Fruit fly (Drosophila melanogaster) whole organism, prepupa: ENCODE results near the gene CG11247.

Experiments used
- Blimp-1 ChIP-seq: fragments of 200-800 bp; sonication (Bioruptor generic); optimal IDR thresholded peaks from 3 replicates; lab custom pipeline; 2017; ENCODE audit warnings: missing biosample characterization, missing genetic modification characterization, mild to moderate bottlenecking, moderate library complexity, missing genetic modification reagents
- CG10669 ChIP-seq: fragments of 200-800 bp; sonication (Bioruptor generic); optimal IDR thresholded peaks from 3 replicates; lab custom pipeline; 2018; ENCODE audit warnings: missing biosample characterization, mild to moderate bottlenecking, missing genetic modification characterization, moderate library complexity
- CG15336 ChIP-seq: fragments of 200-800 bp; sonication (Bioruptor generic); IDR thresholded peaks from 2 replicates; pipeline ENCODE4 v1.3.6; 2022; ENCODE audit warnings: missing biosample characterization, missing genetic modification characterization
- CG1621 ChIP-seq: fragments of 200-800 bp; sonication (Bioruptor generic); optimal IDR thresholded peaks from 3 replicates; lab custom pipeline; 2018; ENCODE audit warnings: missing biosample characterization, mild to moderate bottlenecking, missing genetic modification characterization
- CG31627 ChIP-seq: fragments of 200-800 bp; sonication (Bioruptor generic); optimal IDR thresholded peaks from 3 replicates; lab custom pipeline; 2016; ENCODE audit warnings: missing biosample characterization, missing genetic modification characterization
- CG4318 ChIP-seq: fragments of 200-800 bp; sonication (Bioruptor generic); optimal IDR thresholded peaks from 3 replicates; lab custom pipeline; 2017; ENCODE audit warnings: missing biosample characterization, mild to moderate bottlenecking, missing genetic modification characterization
- CG6808 ChIP-seq: fragments of 200-800 bp; sonication (Bioruptor generic); optimal IDR thresholded peaks from 3 replicates; lab custom pipeline; 2017; ENCODE audit warnings: missing biosample characterization, missing genetic modification characterization, mild to moderate bottlenecking, moderate library complexity, missing genetic modification reagents
- CG7368 ChIP-seq: fragments of 200-800 bp; sonication (Bioruptor generic); optimal IDR thresholded peaks from 3 replicates; lab custom pipeline; 2016; ENCODE audit warnings: missing biosample characterization, missing genetic modification characterization
- CG8119 ChIP-seq: fragments of 200-800 bp; sonication (Bioruptor generic); IDR thresholded peaks from 3 replicates; pipeline ENCODE4 v1.3.6; 2022; ENCODE audit warnings: missing biosample characterization, missing genetic modification characterization
- CG9139 ChIP-seq: fragments of 200-800 bp; sonication (Bioruptor generic); optimal IDR thresholded peaks from 3 replicates; lab custom pipeline; 2017; ENCODE audit warnings: missing biosample characterization, mild to moderate bottlenecking, missing genetic modification characterization
- Eip75B ChIP-seq: fragments of 200-800 bp; sonication (Bioruptor generic); optimal IDR thresholded peaks from 3 replicates; lab custom pipeline; 2016; ENCODE audit warnings: missing biosample characterization, missing genetic modification characterization
- Ets96B ChIP-seq: fragments of 200-800 bp; optimal IDR thresholded peaks from 2 replicates; lab custom pipeline; 2019; ENCODE audit warnings: missing biosample characterization, mild to moderate bottlenecking, missing genetic modification characterization, moderate library complexity
- Hr38 ChIP-seq: sonication (Bioruptor generic); optimal IDR thresholded peaks from 2 replicates; lab custom pipeline; 2016; ENCODE audit warnings: missing biosample characterization, missing genetic modification characterization
- Hr39 ChIP-seq: fragments of 200-800 bp; sonication (Bioruptor generic); optimal IDR thresholded peaks from 2 replicates; lab custom pipeline; 2016; ENCODE audit warnings: missing biosample characterization, missing genetic modification characterization
- Met ChIP-seq: fragments of 200-800 bp; sonication (Bioruptor generic); optimal IDR thresholded peaks from 3 replicates; lab custom pipeline; 2016; ENCODE audit warnings: missing biosample characterization, missing genetic modification characterization
- OdsH ChIP-seq: fragments of 200-800 bp; sonication (Bioruptor generic); optimal IDR thresholded peaks from 3 replicates; lab custom pipeline; 2016; ENCODE audit warnings: missing biosample characterization, missing genetic modification characterization
- Smox ChIP-seq: fragments of 200-800 bp; sonication (Bioruptor generic); optimal IDR thresholded peaks from 3 replicates; lab custom pipeline; 2016; ENCODE audit warnings: missing biosample characterization, missing genetic modification characterization
- Sox102F ChIP-seq: fragments of 200-800 bp; sonication (Bioruptor generic); optimal IDR thresholded peaks from 2 replicates; lab custom pipeline; 2016; ENCODE audit warnings: missing biosample characterization, mild to moderate bottlenecking, missing genetic modification characterization
- Sox15 ChIP-seq: fragments of 200-800 bp; sonication (Bioruptor generic); optimal IDR thresholded peaks from 3 replicates; lab custom pipeline; 2016; ENCODE audit warnings: missing biosample characterization, missing genetic modification characterization
- achi ChIP-seq: fragments of 200-800 bp; sonication (Bioruptor generic); optimal IDR thresholded peaks from 3 replicates; lab custom pipeline; 2016; ENCODE audit warnings: missing biosample characterization, missing genetic modification characterization
- acj6 ChIP-seq: fragments of 200-800 bp; sonication (Bioruptor generic); optimal IDR thresholded peaks from 3 replicates; lab custom pipeline; 2016; ENCODE audit warnings: missing biosample characterization, missing genetic modification characterization
- cyc ChIP-seq: fragments of 200-800 bp; sonication (Bioruptor generic); optimal IDR thresholded peaks from 3 replicates; lab custom pipeline; 2016; ENCODE audit warnings: missing biosample characterization, missing genetic modification characterization
- dac ChIP-seq: fragments of 200-800 bp; sonication (Bioruptor generic); optimal IDR thresholded peaks from 2 replicates; lab custom pipeline; 2017; ENCODE audit warnings: missing biosample characterization, mild to moderate bottlenecking, missing genetic modification characterization
- eg ChIP-seq: fragments of 200-800 bp; sonication (Bioruptor generic); IDR thresholded peaks from 3 replicates; pipeline ENCODE4 v1.3.6; 2022; ENCODE audit warnings: missing biosample characterization, missing genetic modification characterization
- lz ChIP-seq: fragments of 200-800 bp; sonication (Bioruptor generic); optimal IDR thresholded peaks from 3 replicates; lab custom pipeline; 2016; ENCODE audit warnings: missing biosample characterization, missing genetic modification characterization
- pdm3 ChIP-seq: fragments of 200-800 bp; sonication (Bioruptor generic); optimal IDR thresholded peaks from 3 replicates; lab custom pipeline; 2016; ENCODE audit warnings: missing biosample characterization, missing genetic modification characterization
- spab ChIP-seq: fragments of 200-800 bp; sonication (Bioruptor generic); optimal IDR thresholded peaks from 2 replicates; lab custom pipeline; 2017; ENCODE audit warnings: missing biosample characterization, mild to moderate bottlenecking, missing genetic modification characterization, missing genetic modification reagents
- ss ChIP-seq, 2 experiments: fragments of 200-800 bp; sonication (Bioruptor generic); optimal IDR thresholded peaks; 2 replicates in 1 of 2; 3 replicates in 1 of 2; lab custom pipeline; 2017 to 2018; ENCODE audit warnings: mild to moderate bottlenecking in 2 of 2, missing biosample characterization in 2 of 2, missing genetic modification characterization in 2 of 2, moderate library complexity in 1 of 2
- topi ChIP-seq: fragments of 200-800 bp; sonication (Bioruptor generic); optimal IDR thresholded peaks from 3 replicates; lab custom pipeline; 2016; ENCODE audit warnings: missing biosample characterization, missing genetic modification characterization
- vri ChIP-seq: fragments of 200-800 bp; sonication (Bioruptor generic); optimal IDR thresholded peaks from 3 replicates; lab custom pipeline; 2016; ENCODE audit warnings: missing biosample characterization, mild to moderate bottlenecking, missing genetic modification characterization

Gene CG11247

DNA sequence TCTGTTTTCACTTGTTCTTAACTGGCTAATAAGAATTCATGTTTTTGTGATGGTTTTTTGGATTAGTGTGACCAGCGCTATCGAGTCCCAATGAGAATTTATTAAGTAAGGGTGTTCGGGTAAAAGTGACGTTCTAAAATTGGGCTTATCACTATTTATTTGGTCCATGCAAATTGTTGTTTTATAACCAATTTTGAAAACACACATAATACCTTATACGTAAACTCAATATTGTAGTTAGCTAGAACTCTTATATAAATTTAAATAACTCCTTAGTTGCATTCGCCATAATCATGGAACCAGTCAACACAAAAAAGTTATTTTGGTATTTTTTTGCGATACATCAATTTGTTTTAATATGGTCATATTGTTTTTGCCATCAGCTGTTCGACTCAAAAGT, 48.9 kb downstream of the CG11247 start, which contains the start of the genes Als2 and CG11248 (continued):
- no peak for TF ChIP-seq Met (GFP tag; lab: Kevin White, UChicago)
- peak; percentile 64; the same call in 2 of the 3 replicates for TF ChIP-seq eg (GFP tag; lab: Robert Waterston, UW)
- TF ChIP-seq cyc (GFP tag; lab: Kevin White, UChicago), result peak; percentile 78
- peak; percentile 16 for TF ChIP-seq CG7368 (GFP tag; lab: Kevin White, UChicago)
- no peak for TF ChIP-seq Sox102F (GFP tag; lab: Kevin White, UChicago)
- no peak for TF ChIP-seq CG6808 (GFP tag; lab: Kevin White, UChicago)
- TF ChIP-seq CG9139 (GFP tag; lab: Kevin White, UChicago), result no peak
- TF ChIP-seq vri (GFP tag; lab: Kevin White, UChicago), result no peak
- peak; percentile 57 for TF ChIP-seq CG4318 (GFP tag; lab: Kevin White, UChicago)
- TF ChIP-seq Blimp-1 (GFP tag; lab: Kevin White, UChicago), result peak; percentile 33
- TF ChIP-seq Sox15 (GFP tag; lab: Kevin White, UChicago), result peak; percentile 76
- TF ChIP-seq CG15336 (GFP tag; lab: Robert Waterston, UW), result 0 out of 2 replicates have a peak, but pooled peaks have one; percentile 18
- no peak for TF ChIP-seq topi (GFP tag; lab: Kevin White, UChicago)
- peak; percentile 81 for TF ChIP-seq lz
- TF ChIP-seq Smox (GFP tag; lab: Kevin White, UChicago), result no peak
- TF ChIP-seq CG31627 (GFP tag; lab: Kevin White, UChicago), result peak; percentile 87
- no peak for TF ChIP-seq Hr38 (GFP tag; lab: Kevin White, UChicago)
- TF ChIP-seq Hr39 (GFP tag; lab: Kevin White, UChicago), result peak; percentile 86
- no peak for TF ChIP-seq Eip75B (GFP tag; lab: Kevin White, UChicago)
- no peak for TF ChIP-seq pdm3 (GFP tag; lab: Kevin White, UChicago)
- no peak for TF ChIP-seq ss (GFP tag; optimal IDR thresholded peaks at IDR 0.05; lab: Kevin White, UChicago)
- TF ChIP-seq achi, result peak; percentile 64
- TF ChIP-seq CG1621, result peak; percentile 27
- peak; percentile 72 for TF ChIP-seq Ets96B (tag; lab: Kevin White, UChicago)
- TF ChIP-seq CG8119 (GFP tag; lab: Robert Waterston, UW), result no peak; the same call in 2 of the 3 replicates
- TF ChIP-seq CG10669 (GFP tag; lab: Kevin White, UChicago), result no peak
- TF ChIP-seq spab (GFP tag; lab: Kevin White, UChicago), result no peak
- TF ChIP-seq OdsH (GFP tag; lab: Kevin White, UChicago), result no peak
- TF ChIP-seq dac (GFP tag; lab: Kevin White, UChicago), result no peak
- peak; percentile 74 for TF ChIP-seq acj6 (GFP tag; lab: Kevin White, UChicago)
